Fruit fly (Drosophila melanogaster) whole organism, embryonic: ENCODE data around the gene tbrd-1.
A peak's percentile ranks its signal among the peaks of the same experiment; 100 is the strongest.

Experiments
- Adf1 ChIP-seq: fragments of 200-800 bp; sonication (Bioruptor generic); IDR thresholded peaks from 2 replicates; pipeline ENCODE4 v1.3.6; 2022; ENCODE audit warnings: missing biosample characterization, missing genetic modification characterization
- Atf3 ChIP-seq: fragments of 200-800 bp; sonication (Bioruptor generic); optimal IDR thresholded peaks from 3 replicates; lab custom pipeline; 2016; ENCODE audit warnings: missing biosample characterization, missing genetic modification characterization
- CG11093 ChIP-seq: fragments of 200-800 bp; sonication (Bioruptor generic); IDR thresholded peaks from 3 replicates; pipeline ENCODE4 v1.3.6; 2022; ENCODE audit warnings: missing biosample characterization, missing genetic modification characterization
- CG12769 ChIP-seq: fragments of 200-800 bp; sonication (Bioruptor generic); optimal IDR thresholded peaks from 2 replicates; lab custom pipeline; 2019; ENCODE audit warnings: missing biosample characterization, mild to moderate bottlenecking, missing genetic modification characterization, moderate library complexity
- CG13775 ChIP-seq: fragments of 200-800 bp; sonication (Bioruptor generic); optimal IDR thresholded peaks from 3 replicates; lab custom pipeline; 2017; ENCODE audit warnings: missing biosample characterization, mild to moderate bottlenecking, missing genetic modification characterization
- CG14710 ChIP-seq: fragments of 200-800 bp; sonication (Bioruptor generic); optimal IDR thresholded peaks from 3 replicates; lab custom pipeline; 2019; ENCODE audit warnings: missing biosample characterization, mild to moderate bottlenecking, missing genetic modification characterization, moderate library complexity
- CG15269 ChIP-seq: fragments of 200-800 bp; sonication (Bioruptor generic); optimal IDR thresholded peaks from 2 replicates; lab custom pipeline; 2018; ENCODE audit warnings: missing biosample characterization, mild to moderate bottlenecking, missing genetic modification characterization, moderate library complexity
- CG1602 ChIP-seq: fragments of 200-800 bp; sonication (Bioruptor generic); optimal IDR thresholded peaks from 3 replicates; lab custom pipeline; 2016; ENCODE audit warnings: missing biosample characterization, missing genetic modification characterization
- CG18599 ChIP-seq: fragments of 200-800 bp; sonication (Bioruptor generic); optimal IDR thresholded peaks from 3 replicates; lab custom pipeline; 2017; ENCODE audit warnings: missing biosample characterization, missing genetic modification characterization, mild to moderate bottlenecking, moderate library complexity, missing genetic modification reagents
- CG2712 ChIP-seq: fragments of 200-800 bp; optimal IDR thresholded peaks from 3 replicates; lab custom pipeline; 2019; ENCODE audit warnings: missing biosample characterization, mild to moderate bottlenecking, missing genetic modification characterization, moderate library complexity
- CG4360 ChIP-seq: fragments of 200-800 bp; sonication (Bioruptor generic); IDR thresholded peaks from 2 replicates; pipeline ENCODE4 v1.3.6; 2022; ENCODE audit warnings: missing biosample characterization, missing genetic modification characterization
- CG4730 ChIP-seq: fragments of 200-800 bp; sonication (Bioruptor generic); IDR thresholded peaks from 2 replicates; pipeline ENCODE4 v1.3.6; 2022; ENCODE audit warnings: missing biosample characterization, missing genetic modification characterization
- CG6254 ChIP-seq: fragments of 200-800 bp; sonication (Bioruptor generic); optimal IDR thresholded peaks from 3 replicates; lab custom pipeline; 2017; ENCODE audit warnings: mild to moderate bottlenecking, missing biosample characterization, missing genetic modification reagents, missing genetic modification characterization
- CG6765 ChIP-seq: fragments of 200-800 bp; sonication (Bioruptor generic); optimal IDR thresholded peaks from 3 replicates; lab custom pipeline; 2017; ENCODE audit warnings: missing biosample characterization, mild to moderate bottlenecking, missing genetic modification characterization
- CG6854 ChIP-seq: fragments of 200-800 bp; sonication (Bioruptor generic); optimal IDR thresholded peaks from 3 replicates; lab custom pipeline; 2017; ENCODE audit warnings: missing biosample characterization, mild to moderate bottlenecking, missing genetic modification characterization
- CG7786 ChIP-seq: fragments of 200-800 bp; sonication (Bioruptor generic); optimal IDR thresholded peaks from 2 replicates; lab custom pipeline; 2016; ENCODE audit warnings: missing biosample characterization, missing genetic modification characterization
- CrebB ChIP-seq: fragments of 200-800 bp; sonication (Bioruptor generic); optimal IDR thresholded peaks from 3 replicates; lab custom pipeline; 2018; ENCODE audit warnings: missing biosample characterization, mild to moderate bottlenecking, missing genetic modification characterization
- Deaf1 ChIP-seq: fragments of 200-800 bp; optimal IDR thresholded peaks from 3 replicates; lab custom pipeline; 2019; ENCODE audit warnings: missing biosample characterization, mild to moderate bottlenecking, missing genetic modification characterization, moderate library complexity
- Dek ChIP-seq: fragments of 200-800 bp; sonication (Bioruptor generic); optimal IDR thresholded peaks from 3 replicates; lab custom pipeline; 2019; ENCODE audit warnings: missing biosample characterization, mild to moderate bottlenecking, missing genetic modification characterization, moderate library complexity
- Dip3 ChIP-seq: fragments of 200-800 bp; sonication (Bioruptor generic); optimal IDR thresholded peaks from 3 replicates; lab custom pipeline; 2016; ENCODE audit warnings: missing biosample characterization, missing genetic modification characterization
- Doc3 ChIP-seq: fragments of 200-800 bp; sonication (Bioruptor generic); IDR thresholded peaks from 3 replicates; pipeline ENCODE4 v1.3.6; 2022; ENCODE audit warnings: missing biosample characterization, missing genetic modification characterization; ENCODE audit not compliant: partially characterized antibody
- MBD-R2 ChIP-seq: fragments of 200-800 bp; sonication (Bioruptor generic); IDR thresholded peaks from 2 replicates; pipeline ENCODE4 v1.3.6; 2022; ENCODE audit warnings: missing biosample characterization, missing genetic modification characterization
- MTF-1 ChIP-seq: fragments of 200-800 bp; sonication (Bioruptor generic); optimal IDR thresholded peaks from 2 replicates; lab custom pipeline; 2018; ENCODE audit warnings: missing biosample characterization, mild to moderate bottlenecking, missing genetic modification characterization, borderline replicate concordance
- Mad ChIP-seq: fragments of 200-800 bp; sonication (Bioruptor generic); optimal IDR thresholded peaks from 2 replicates; lab custom pipeline; 2016; ENCODE audit warnings: missing biosample characterization, missing genetic modification characterization
- Meics ChIP-seq: fragments of 200-800 bp; sonication (Bioruptor generic); optimal IDR thresholded peaks from 2 replicates; lab custom pipeline; 2017; ENCODE audit warnings: missing biosample characterization, mild to moderate bottlenecking, missing genetic modification characterization
- NK7.1 ChIP-seq: fragments of 200-800 bp; sonication (Bioruptor generic); optimal IDR thresholded peaks from 3 replicates; lab custom pipeline; 2016; ENCODE audit warnings: missing biosample characterization, missing genetic modification characterization
- Neu2 ChIP-seq: fragments of 200-800 bp; sonication (Bioruptor generic); optimal IDR thresholded peaks from 3 replicates; lab custom pipeline; 2016; ENCODE audit warnings: missing biosample characterization, missing genetic modification characterization, borderline replicate concordance
- Six4 ChIP-seq: fragments of 200-800 bp; sonication (Bioruptor generic); optimal IDR thresholded peaks from 2 replicates; lab custom pipeline; 2016; ENCODE audit warnings: missing biosample characterization, missing genetic modification characterization
- Stat92E ChIP-seq, 3 experiments: fragments of >200 bp in 2 of 3; fragments of 200-800 bp in 1 of 3; sonication (Bioruptor generic) in 1 of 3; optimal IDR thresholded peaks; 2 replicates each; lab custom pipeline; 2017 to 2019; ENCODE audit warnings: missing biosample characterization in 3 of 3, missing genetic modification characterization in 3 of 3, mild to moderate bottlenecking in 1 of 3, moderate library complexity in 1 of 3
- ab ChIP-seq: fragments of 200-800 bp; sonication (Bioruptor generic); optimal IDR thresholded peaks from 2 replicates; lab custom pipeline; 2016; ENCODE audit warnings: missing biosample characterization, missing genetic modification characterization
- cad ChIP-seq: fragments of >200 bp; optimal IDR thresholded peaks from 2 replicates; lab custom pipeline; 2017; ENCODE audit warnings: missing biosample characterization, missing genetic modification characterization
- cg ChIP-seq: fragments of 200-800 bp; sonication (Bioruptor generic); optimal IDR thresholded peaks from 3 replicates; lab custom pipeline; 2019; ENCODE audit warnings: missing biosample characterization, mild to moderate bottlenecking, missing genetic modification characterization, moderate library complexity
- chinmo ChIP-seq: fragments of 200-800 bp; sonication (Bioruptor generic); IDR thresholded peaks from 4 replicates; pipeline ENCODE4 v1.3.6; 2022; ENCODE audit warnings: missing biosample characterization, missing genetic modification characterization; ENCODE audit not compliant: partially characterized antibody
- eve ChIP-seq, 2 experiments: fragments of >200 bp; optimal IDR thresholded peaks; 2 replicates each; lab custom pipeline; 2017; ENCODE audit warnings: missing biosample characterization in 2 of 2, missing genetic modification characterization in 2 of 2
- gcm2 ChIP-seq: fragments of 200-800 bp; sonication (Bioruptor generic); optimal IDR thresholded peaks from 2 replicates; lab custom pipeline; 2016; ENCODE audit warnings: missing biosample characterization, missing genetic modification characterization
- gem ChIP-seq: fragments of 200-800 bp; sonication (Bioruptor generic); optimal IDR thresholded peaks from 2 replicates; lab custom pipeline; 2019; ENCODE audit warnings: missing biosample characterization, mild to moderate bottlenecking, missing genetic modification characterization, moderate library complexity
- gro ChIP-seq: fragments of 200-800 bp; sonication (Bioruptor generic); optimal IDR thresholded peaks from 2 replicates; lab custom pipeline; 2016; ENCODE audit warnings: missing biosample characterization, missing genetic modification characterization
- her ChIP-seq: fragments of 200-800 bp; sonication (Bioruptor generic); optimal IDR thresholded peaks from 2 replicates; lab custom pipeline; 2016; ENCODE audit warnings: missing biosample characterization, missing genetic modification characterization
- insv ChIP-seq, 2 experiments: fragments of 200-800 bp; sonication (Bioruptor generic); optimal IDR thresholded peaks; 3 replicates each; lab custom pipeline; 2016 to 2018; ENCODE audit warnings: missing biosample characterization in 2 of 2, missing genetic modification characterization in 2 of 2
- lab ChIP-seq: fragments of 200-800 bp; sonication (Bioruptor generic); optimal IDR thresholded peaks from 3 replicates; lab custom pipeline; 2017; ENCODE audit warnings: missing biosample characterization, missing genetic modification characterization, mild to moderate bottlenecking, moderate library complexity, missing genetic modification reagents
- lov ChIP-seq, 2 experiments: fragments of 200-800 bp in 1 of 2; fragments of >200 bp in 1 of 2; sonication (Bioruptor generic) in 1 of 2; IDR thresholded peaks in 1 of 2; optimal IDR thresholded peaks in 1 of 2; 2 replicates in 1 of 2; 3 replicates in 1 of 2; pipeline versions ENCODE4 v1.3.6 to Lab custom; 2017 to 2022; ENCODE audit warnings: missing biosample characterization in 1 of 2, missing genetic modification characterization in 1 of 2
- phol ChIP-seq: fragments of 200-800 bp; sonication (Bioruptor generic); optimal IDR thresholded peaks from 3 replicates; lab custom pipeline; 2018; ENCODE audit warnings: missing biosample characterization, mild to moderate bottlenecking, missing genetic modification characterization, moderate library complexity
- ranshi ChIP-seq: fragments of 200-800 bp; sonication (Bioruptor generic); IDR thresholded peaks from 2 replicates; pipeline ENCODE4 v1.3.6; 2022; ENCODE audit warnings: missing biosample characterization, missing genetic modification characterization
- seq ChIP-seq: fragments of 200-800 bp; sonication (Bioruptor generic); IDR thresholded peaks from 2 replicates; pipeline ENCODE4 v1.3.6; 2022; ENCODE audit warnings: missing biosample characterization, missing genetic modification characterization
- slbo ChIP-seq: fragments of 200-800 bp; sonication (Bioruptor generic); IDR thresholded peaks from 2 replicates; pipeline ENCODE4 v1.3.6; 2022; ENCODE audit warnings: missing biosample characterization, missing genetic modification characterization
- slou ChIP-seq: fragments of 200-800 bp; sonication (Bioruptor generic); optimal IDR thresholded peaks from 3 replicates; lab custom pipeline; 2016; ENCODE audit warnings: missing biosample characterization, missing genetic modification characterization
- ssp ChIP-seq: fragments of 200-800 bp; sonication (Bioruptor generic); IDR thresholded peaks from 2 replicates; pipeline ENCODE4 v1.3.6; 2022; ENCODE audit warnings: missing biosample characterization, missing genetic modification characterization
- tll ChIP-seq, 2 experiments: fragments of 200-800 bp in 1 of 2; fragments of >200 bp in 1 of 2; sonication (Bioruptor generic) in 1 of 2; optimal IDR thresholded peaks; 2 replicates each; lab custom pipeline; 2017 to 2019; ENCODE audit warnings: missing biosample characterization in 2 of 2, missing genetic modification characterization in 2 of 2, mild to moderate bottlenecking in 1 of 2, moderate library complexity in 1 of 2
- trem ChIP-seq: fragments of 200-800 bp; optimal IDR thresholded peaks from 3 replicates; lab custom pipeline; 2019; ENCODE audit warnings: missing biosample characterization, mild to moderate bottlenecking, missing genetic modification characterization, moderate library complexity
- unpg ChIP-seq: fragments of 200-800 bp; sonication (Bioruptor generic); optimal IDR thresholded peaks from 3 replicates; lab custom pipeline; 2018; ENCODE audit warnings: missing biosample characterization, mild to moderate bottlenecking, missing genetic modification characterization, moderate library complexity

Gene tbrd-1

DNA sequence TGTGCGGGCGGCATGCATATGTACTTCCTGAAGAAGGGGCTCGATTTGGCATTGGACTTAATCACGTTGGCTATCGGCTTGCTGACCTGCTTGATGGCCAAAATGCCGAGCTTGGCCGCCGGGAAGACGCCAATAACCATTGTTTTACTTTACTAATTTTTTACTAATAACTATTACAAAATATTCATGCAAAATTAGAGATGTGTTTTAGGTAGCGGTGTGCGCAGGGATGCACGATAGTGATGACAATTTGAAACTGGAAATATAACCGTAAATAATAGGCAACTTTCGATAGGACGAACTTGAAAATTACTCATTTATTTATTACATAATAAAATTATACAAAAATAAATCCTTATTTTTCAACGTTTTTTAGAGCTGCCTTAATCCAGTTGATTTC, 34.1 kb upstream of the tbrd-1 start, which contains the start of gene CG13601 (continued):
- TF ChIP-seq her: no peak
- peak; percentile 18 for TF ChIP-seq Dek (tag; lab: Kevin White, UChicago)
- no peak for TF ChIP-seq ab
- TF ChIP-seq seq (GFP tag; lab: Robert Waterston, UW): no peak
- no peak for TF ChIP-seq Dip3 (GFP tag; lab: Kevin White, UChicago)
- peak; percentile 14 for TF ChIP-seq unpg
- TF ChIP-seq slou (GFP tag; lab: Kevin White, UChicago): no peak
- no peak for TF ChIP-seq NK7.1
- TF ChIP-seq CG6854 (GFP tag; lab: Kevin White, UChicago): no peak
- TF ChIP-seq Six4 (GFP tag; lab: Kevin White, UChicago): no peak
- TF ChIP-seq chinmo: peak; percentile 84; the same call in 1 of the 4 replicates
- TF ChIP-seq CG6254 (GFP tag; lab: Kevin White, UChicago): no peak
- TF ChIP-seq CG11093 (GFP tag; lab: Robert Waterston, UW): no peak
- no peak for TF ChIP-seq lab (GFP tag; lab: Kevin White, UChicago)
- no peak for TF ChIP-seq gro (GFP tag; lab: Kevin White, UChicago)
- peak; percentile 80 for TF ChIP-seq MBD-R2 (GFP tag; lab: Robert Waterston, UW)
- no peak for TF ChIP-seq Deaf1 (tag; lab: Kevin White, UChicago)
- TF ChIP-seq CG4730 (GFP tag; lab: Robert Waterston, UW): peak; percentile 27; the same call in 1 of the 2 replicates
- TF ChIP-seq Mad (GFP tag; lab: Kevin White, UChicago): no peak
- no peak for TF ChIP-seq eve (GFP tag; optimal IDR thresholded peaks at IDR 0.05; lab: Kevin White, UChicago)
- no peak for TF ChIP-seq CG7786 (GFP tag; lab: Kevin White, UChicago)
- no peak for TF ChIP-seq CG12769 (tag; lab: Kevin White, UChicago)
- TF ChIP-seq trem (tag; lab: Kevin White, UChicago): peak; percentile 25
- TF ChIP-seq ssp (GFP tag; lab: Robert Waterston, UW): no peak
- TF ChIP-seq CG2712: peak; percentile 27
- TF ChIP-seq CG14710 (tag; lab: Kevin White, UChicago): peak; percentile 37
- TF ChIP-seq cad (GFP tag; lab: Kevin White, UChicago): no peak
- TF ChIP-seq lov (optimal IDR thresholded peaks at IDR 0.05; lab: Kevin White, UChicago): no peak
- no peak for TF ChIP-seq lov (GFP tag; IDR thresholded peaks at IDR 0.05; lab: Robert Waterston, UW)
- peak; percentile 11 for TF ChIP-seq Meics
- TF ChIP-seq CG18599: no peak
- TF ChIP-seq CG1602 (GFP tag; lab: Kevin White, UChicago): no peak
- TF ChIP-seq gem (tag; lab: Kevin White, UChicago): peak; percentile 46
- peak; percentile 27 for TF ChIP-seq phol
- TF ChIP-seq slbo (GFP tag; lab: Robert Waterston, UW): peak; percentile 77
- no peak for TF ChIP-seq CG4360 (GFP tag; lab: Robert Waterston, UW)
- no peak for TF ChIP-seq CrebB
- no peak for TF ChIP-seq CG6765
- TF ChIP-seq Adf1 (GFP tag; lab: Robert Waterston, UW): no peak
- no peak for TF ChIP-seq Neu2
- no peak for TF ChIP-seq gcm2 (GFP tag; lab: Kevin White, UChicago)
- peak; percentile 87 for TF ChIP-seq Doc3 (GFP tag; lab: Robert Waterston, UW)
- no peak for TF ChIP-seq tll (GFP tag; optimal IDR thresholded peaks at IDR 0.05; lab: Kevin White, UChicago)
- TF ChIP-seq Stat92E (GFP tag; optimal IDR thresholded peaks at IDR 0.05; lab: Kevin White, UChicago): no peak
- TF ChIP-seq insv (GFP tag; optimal IDR thresholded peaks at IDR 0.05; lab: Kevin White, UChicago): no peak
- TF ChIP-seq ranshi (GFP tag; lab: Robert Waterston, UW): no peak
- no peak for TF ChIP-seq cg (GFP tag; lab: Kevin White, UChicago)
- peak; percentile 15 for TF ChIP-seq CG13775 (GFP tag; lab: Kevin White, UChicago)
- TF ChIP-seq Atf3 (GFP tag; lab: Kevin White, UChicago): no peak
- no peak for TF ChIP-seq MTF-1 (GFP tag; lab: Kevin White, UChicago)
- peak; percentile 33 for TF ChIP-seq CG15269 (tag; lab: Kevin White, UChicago)
